Worm (Caenorhabditis elegans) whole organism, L2 larva: Measurements from ENCODE around the gene T09F3.4.
A peak's percentile ranks its signal among the peaks of the same experiment; 100 is the strongest.

Source experiments
- C34F6.9 ChIP-seq: fragments of 150-350 bp; optimal IDR thresholded peaks from 2 replicates; lab custom pipeline; 2014; ENCODE audit warnings: missing biosample characterization, missing genetic modification characterization
- F13H6.1 ChIP-seq: sonication (generic microtip); optimal IDR thresholded peaks from 2 replicates; lab custom pipeline; 2016; ENCODE audit warnings: missing genetic modification characterization, missing compliant biosample characterization
- R02D3.7 ChIP-seq: fragments of 150-350 bp; optimal IDR thresholded peaks from 2 replicates; lab custom pipeline; 2014; ENCODE audit warnings: missing biosample characterization, missing genetic modification characterization
- Y55F3AM.14 ChIP-seq: fragments of 200-800 bp; sonication (Bioruptor generic); optimal IDR thresholded peaks from 2 replicates; lab custom pipeline; 2018; ENCODE audit warnings: mild to moderate bottlenecking, missing genetic modification characterization, missing compliant biosample characterization
- ZK546.5 ChIP-seq: sonication (generic microtip); optimal IDR thresholded peaks from 2 replicates; lab custom pipeline; 2017; ENCODE audit warnings: missing biosample characterization, missing genetic modification characterization
- alr-1 ChIP-seq: fragments of 150-350 bp; optimal IDR thresholded peaks from 2 replicates; lab custom pipeline; 2014; ENCODE audit warnings: missing biosample characterization, missing genetic modification characterization
- aly-2 ChIP-seq: fragments of 150-350 bp; optimal IDR thresholded peaks from 2 replicates; lab custom pipeline; 2014; ENCODE audit warnings: missing biosample characterization, missing genetic modification characterization
- ama-1 ChIP-seq: fragments of 150-350 bp; optimal IDR thresholded peaks from 2 replicates; lab custom pipeline; 2018; ENCODE audit warnings: inconsistent platforms
- blmp-1 ChIP-seq: sonication (generic microtip); optimal IDR thresholded peaks from 2 replicates; lab custom pipeline; 2017; ENCODE audit warnings: missing genetic modification characterization, mild to moderate bottlenecking, missing compliant biosample characterization, antibody characterized with exemption, moderate library complexity; ENCODE audit not compliant: insufficient read depth
- ceh-82 ChIP-seq: fragments of 150-350 bp; optimal IDR thresholded peaks from 2 replicates; lab custom pipeline; 2014; ENCODE audit warnings: missing biosample characterization, missing genetic modification characterization
- crh-2 ChIP-seq: sonication (generic microtip); optimal IDR thresholded peaks from 2 replicates; lab custom pipeline; 2017; ENCODE audit warnings: missing biosample characterization, missing genetic modification characterization
- fos-1 ChIP-seq: fragments of 150-350 bp; optimal IDR thresholded peaks from 2 replicates; lab custom pipeline; 2014; ENCODE audit warnings: missing biosample characterization, missing genetic modification characterization
- gmeb-1 ChIP-seq: fragments of 150-350 bp; optimal IDR thresholded peaks from 2 replicates; lab custom pipeline; 2014; ENCODE audit warnings: missing biosample characterization, missing genetic modification characterization
- lin-11 ChIP-seq: fragments of 150-350 bp; sonication (generic microtip); optimal IDR thresholded peaks from 2 replicates; lab custom pipeline; 2014; ENCODE audit warnings: missing biosample characterization, missing genetic modification characterization, inconsistent platforms, mixed read lengths
- lin-13 ChIP-seq: fragments of 150-350 bp; optimal IDR thresholded peaks from 2 replicates; lab custom pipeline; 2014; ENCODE audit warnings: missing biosample characterization, missing genetic modification reagents, missing genetic modification characterization
- lin-39 ChIP-seq: fragments of 150-350 bp; optimal IDR thresholded peaks from 2 replicates; lab custom pipeline; 2014; ENCODE audit warnings: missing biosample characterization, missing genetic modification reagents, missing genetic modification characterization
- lsy-2 ChIP-seq, 2 experiments: fragments of 150-350 bp in 1 of 2; sonication (generic microtip) in 1 of 2; optimal IDR thresholded peaks; 2 replicates each; lab custom pipeline; 2014 to 2017; ENCODE audit warnings: missing biosample characterization in 2 of 2, missing genetic modification characterization in 2 of 2
- mbf-1 ChIP-seq: sonication (generic microtip); optimal IDR thresholded peaks from 2 replicates; lab custom pipeline; 2017; ENCODE audit warnings: missing biosample characterization, missing genetic modification characterization
- mdl-1 ChIP-seq, 2 experiments: fragments of 150-350 bp in 1 of 2; sonication (generic microtip) in 1 of 2; optimal IDR thresholded peaks; 2 replicates each; lab custom pipeline; 2017; ENCODE audit warnings: missing biosample characterization in 2 of 2, missing genetic modification characterization in 2 of 2
- nhr-10 ChIP-seq: sonication (generic microtip); optimal IDR thresholded peaks from 2 replicates; lab custom pipeline; 2017; ENCODE audit warnings: missing biosample characterization, missing genetic modification characterization
- nhr-11 ChIP-seq: fragments of 150-350 bp; optimal IDR thresholded peaks from 2 replicates; lab custom pipeline; 2014; ENCODE audit warnings: missing biosample characterization, missing genetic modification characterization
- nhr-129 ChIP-seq: fragments of 150-350 bp; optimal IDR thresholded peaks from 2 replicates; lab custom pipeline; 2014; ENCODE audit warnings: missing biosample characterization, missing genetic modification characterization
- nhr-21 ChIP-seq: fragments of 150-350 bp; optimal IDR thresholded peaks from 2 replicates; lab custom pipeline; 2014; ENCODE audit warnings: missing biosample characterization, missing genetic modification characterization
- nhr-25 ChIP-seq: fragments of 150-350 bp; sonication (generic microtip); optimal IDR thresholded peaks from 3 replicates; lab custom pipeline; 2014; ENCODE audit warnings: missing biosample characterization, missing genetic modification characterization
- nhr-6 ChIP-seq: fragments of 150-350 bp; optimal IDR thresholded peaks from 2 replicates; lab custom pipeline; 2014; ENCODE audit warnings: missing biosample characterization, missing genetic modification characterization
- nhr-77 ChIP-seq: fragments of 150-350 bp; optimal IDR thresholded peaks from 2 replicates; lab custom pipeline; 2014; ENCODE audit warnings: missing biosample characterization, missing genetic modification characterization
- peb-1 ChIP-seq: fragments of 150-350 bp; optimal IDR thresholded peaks from 2 replicates; lab custom pipeline; 2014; ENCODE audit warnings: missing biosample characterization, missing genetic modification characterization
- sem-4 ChIP-seq: fragments of 150-350 bp; optimal IDR thresholded peaks from 2 replicates; lab custom pipeline; 2014; ENCODE audit warnings: missing biosample characterization, missing genetic modification reagents, missing genetic modification characterization
- skn-1 ChIP-seq: sonication (generic microtip); optimal IDR thresholded peaks from 2 replicates; lab custom pipeline; 2017; ENCODE audit warnings: missing biosample characterization, missing genetic modification characterization
- sma-3 ChIP-seq: sonication (generic microtip); optimal IDR thresholded peaks from 2 replicates; lab custom pipeline; 2016; ENCODE audit warnings: missing genetic modification reagents, missing genetic modification characterization, missing compliant biosample characterization
- sma-9 ChIP-seq, 2 experiments: fragments of 150-350 bp in 1 of 2; sonication (generic microtip) in 1 of 2; optimal IDR thresholded peaks; 2 replicates each; lab custom pipeline; 2014 to 2016; ENCODE audit warnings: missing genetic modification characterization in 2 of 2, mild to moderate bottlenecking in 1 of 2, missing biosample characterization in 1 of 2, missing compliant biosample characterization in 1 of 2, missing genetic modification reagents in 1 of 2, moderate library complexity in 1 of 2
- unc-39 ChIP-seq: fragments of 150-350 bp; optimal IDR thresholded peaks from 2 replicates; lab custom pipeline; 2014; ENCODE audit warnings: missing biosample characterization, missing genetic modification characterization
- unc-55 ChIP-seq: fragments of 150-350 bp; sonication (generic microtip); optimal IDR thresholded peaks from 3 replicates; lab custom pipeline; 2014; ENCODE audit warnings: missing biosample characterization, missing genetic modification reagents, missing genetic modification characterization
- ztf-11 ChIP-seq: sonication (generic microtip); optimal IDR thresholded peaks from 2 replicates; lab custom pipeline; 2017; ENCODE audit warnings: missing biosample characterization, missing genetic modification characterization
- ztf-4 ChIP-seq: fragments of 150-350 bp; optimal IDR thresholded peaks from 2 replicates; lab custom pipeline; 2014; ENCODE audit warnings: missing biosample characterization, missing genetic modification characterization

The T09F3.4 gene

DNA sequence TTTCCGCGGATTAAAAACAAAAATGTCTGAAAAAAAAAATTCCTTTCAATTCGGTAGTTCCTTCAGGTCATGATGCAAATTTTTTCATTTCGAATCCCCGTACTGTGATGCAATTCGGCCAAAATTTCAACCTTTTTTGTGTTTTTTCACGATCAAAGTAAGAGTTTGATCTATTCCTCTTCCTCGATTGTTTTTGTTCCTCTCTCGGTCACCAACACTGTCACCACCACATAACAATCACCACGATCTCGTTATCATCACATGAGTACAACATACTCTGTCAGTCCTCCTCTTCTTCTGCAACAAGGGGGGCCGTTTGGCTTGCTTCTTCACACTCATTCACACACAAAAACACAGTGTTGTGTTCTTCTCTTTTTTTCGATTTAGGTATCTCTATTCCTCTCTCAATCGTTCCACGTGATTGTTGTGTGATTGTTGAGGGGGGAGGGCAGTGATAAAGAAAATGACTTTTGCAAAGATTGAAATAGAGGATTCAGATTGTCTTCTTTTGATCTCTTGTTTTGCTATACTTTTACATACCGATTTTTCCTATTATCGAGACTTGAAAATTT, 5.2 kb upstream of the T09F3.4 start:
- TF ChIP-seq unc-55 (GFP tag; lab: Kevin White, UChicago), result no peak
- TF ChIP-seq sma-9 (GFP tag; optimal IDR thresholded peaks at IDR 0.05; lab: Kevin White, UChicago), result peak; percentile 91
- TF ChIP-seq sma-9 (tag; optimal IDR thresholded peaks at IDR 0.05; lab: Kevin White, UChicago), result no peak
- peak; percentile 2 for TF ChIP-seq nhr-10 (tag; lab: Kevin White, UChicago)
- TF ChIP-seq nhr-25 (tag; lab: Kevin White, UChicago), result peak; percentile 83
- TF ChIP-seq sma-3 (GFP tag; lab: Kevin White, UChicago), result peak; percentile 85
- TF ChIP-seq mdl-1 (tag; optimal IDR thresholded peaks at IDR 0.05; lab: Kevin White, UChicago), result peak in 1 of 2 experiments; percentile 47
- TF ChIP-seq Y55F3AM.14 (GFP tag; lab: Kevin White, UChicago), result peak; percentile 52
- peak; percentile 84 for TF ChIP-seq nhr-21 (tag; lab: Kevin White, UChicago)
- no peak for TF ChIP-seq nhr-77 (tag; lab: Kevin White, UChicago)
- peak in 1 of 2 experiments; percentile 61 for TF ChIP-seq lsy-2 (tag; optimal IDR thresholded peaks at IDR 0.05; lab: Kevin White, UChicago)
- TF ChIP-seq crh-2 (tag; lab: Kevin White, UChicago), result peak; percentile 66
- no peak for TF ChIP-seq alr-1
- peak; percentile 51 for TF ChIP-seq F13H6.1 (tag; lab: Kevin White, UChicago)
- TF ChIP-seq sem-4 (tag; lab: Kevin White, UChicago), result peak; percentile 17
- no peak for TF ChIP-seq ztf-11 (tag; lab: Kevin White, UChicago)
- TF ChIP-seq fos-1 (tag; lab: Kevin White, UChicago), result peak; percentile 34
- TF ChIP-seq ZK546.5 (tag; lab: Kevin White, UChicago), result no peak
- TF ChIP-seq mbf-1 (tag; lab: Kevin White, UChicago), result no peak
- TF ChIP-seq peb-1 (tag; lab: Kevin White, UChicago), result no peak
- peak; percentile 29 for TF ChIP-seq blmp-1
- peak; percentile 58 for TF ChIP-seq C34F6.9
- peak; percentile 13 for TF ChIP-seq lin-13
- TF ChIP-seq gmeb-1 (tag; lab: Kevin White, UChicago), result peak; percentile 16
- peak; percentile 90 for TF ChIP-seq nhr-129 (tag; lab: Kevin White, UChicago)
- TF ChIP-seq ama-1 (lab: Kevin White, UChicago), result no peak
- peak; percentile 72 for TF ChIP-seq ztf-4 (tag; lab: Kevin White, UChicago)
- peak; percentile 35 for TF ChIP-seq nhr-6 (tag; lab: Kevin White, UChicago)
- TF ChIP-seq, all 48 proteins: peak for 19

DNA sequence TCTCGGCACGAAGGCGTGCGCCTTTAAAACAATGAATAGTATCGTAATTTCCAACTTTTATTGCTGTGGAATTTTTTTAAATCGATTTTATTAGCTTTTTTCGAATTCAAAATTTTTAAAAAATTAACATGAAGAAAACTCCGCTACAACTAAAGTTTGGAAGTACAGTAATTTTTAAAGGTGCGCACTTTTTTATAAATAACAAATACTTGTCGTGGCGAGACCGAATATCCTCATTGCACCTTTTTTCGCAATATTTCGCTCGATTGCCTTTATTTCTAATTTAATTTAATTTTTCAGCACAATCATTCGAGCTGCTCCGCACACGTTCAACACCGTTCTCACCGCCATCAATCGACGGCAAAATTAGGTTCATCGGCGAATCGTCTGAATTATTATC, 4.7 kb upstream of the T09F3.4 start, which contains the start of the genes T09F3.2 and T09F3.7:
Gene T09F3.2, plus strand, starts transcription at position 301 of the 400 bp plus-strand sequence.
Gene T09F3.7, plus strand, starts transcription at position 315 of the 400 bp plus-strand sequence.
- no peak for TF ChIP-seq sma-3 (GFP tag; lab: Kevin White, UChicago)
- TF ChIP-seq C34F6.9, result no peak
- TF ChIP-seq nhr-25 (tag; lab: Kevin White, UChicago), result no peak
- TF ChIP-seq skn-1, result no peak
- TF ChIP-seq mdl-1 (tag; optimal IDR thresholded peaks at IDR 0.05; lab: Kevin White, UChicago), result no peak
- no peak for TF ChIP-seq Y55F3AM.14 (GFP tag; lab: Kevin White, UChicago)
- TF ChIP-seq R02D3.7 (tag; lab: Kevin White, UChicago), result no peak
- TF ChIP-seq lsy-2 (tag; optimal IDR thresholded peaks at IDR 0.05; lab: Kevin White, UChicago), result no peak
- no peak for TF ChIP-seq peb-1 (tag; lab: Kevin White, UChicago)
- no peak for TF ChIP-seq ama-1 (lab: Kevin White, UChicago)
- TF ChIP-seq aly-2 (tag; lab: Kevin White, UChicago), result no peak
- no peak for TF ChIP-seq nhr-77 (tag; lab: Kevin White, UChicago)

DNA sequence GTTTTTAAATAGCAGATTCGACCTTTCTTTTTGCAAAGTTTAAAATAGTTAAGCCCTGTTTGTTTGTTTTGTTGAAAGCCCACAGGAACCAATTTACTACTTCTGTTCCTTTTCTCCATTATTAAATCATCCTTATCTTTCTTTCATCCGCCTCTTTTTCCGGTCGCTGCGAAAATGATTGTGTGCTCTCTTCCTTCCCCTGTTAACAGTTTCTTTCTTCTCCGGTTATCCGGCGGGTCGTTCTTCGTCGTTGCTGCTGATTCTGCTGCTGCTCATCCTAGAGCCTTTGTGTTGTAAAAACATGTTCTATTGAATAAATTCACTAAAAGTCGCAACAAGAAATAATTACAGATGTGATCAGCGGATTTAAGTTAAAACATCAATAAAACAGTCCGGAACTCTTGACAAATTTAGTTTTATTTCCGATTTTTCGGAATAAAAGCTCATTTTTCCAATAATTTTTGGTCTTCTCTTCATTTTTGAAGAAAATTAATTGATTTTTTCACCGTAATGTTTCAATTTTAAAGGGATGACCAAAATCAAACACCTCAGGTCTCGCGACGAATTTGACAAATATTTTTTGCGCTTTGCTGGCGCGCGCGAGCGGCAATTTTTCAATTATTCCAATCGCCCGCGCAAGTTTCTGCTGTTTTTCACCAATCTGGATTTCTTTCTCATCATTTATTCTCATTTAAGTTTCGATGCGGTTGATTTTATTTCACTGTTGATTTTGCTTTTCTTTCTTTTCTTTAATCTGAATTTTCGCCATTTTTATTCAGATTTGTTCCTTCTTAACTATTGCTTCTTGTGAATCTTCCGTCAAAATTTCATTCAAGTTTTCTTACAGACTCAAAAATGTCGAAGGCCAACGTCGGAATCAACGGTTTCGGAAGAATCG, 2.0 kb upstream of the T09F3.4 start, which contains the start of gene gpd-1:
Gene gpd-1, plus strand, starts transcription at position 848 of the 898 bp plus-strand sequence.
- TF ChIP-seq R02D3.7 (tag; lab: Kevin White, UChicago) (no peak), blmp-1 (no peak), fos-1 (tag; lab: Kevin White, UChicago) (no peak), alr-1 (no peak), mbf-1 (tag; lab: Kevin White, UChicago) (no peak), unc-55 (GFP tag; lab: Kevin White, UChicago) (no peak)

DNA sequence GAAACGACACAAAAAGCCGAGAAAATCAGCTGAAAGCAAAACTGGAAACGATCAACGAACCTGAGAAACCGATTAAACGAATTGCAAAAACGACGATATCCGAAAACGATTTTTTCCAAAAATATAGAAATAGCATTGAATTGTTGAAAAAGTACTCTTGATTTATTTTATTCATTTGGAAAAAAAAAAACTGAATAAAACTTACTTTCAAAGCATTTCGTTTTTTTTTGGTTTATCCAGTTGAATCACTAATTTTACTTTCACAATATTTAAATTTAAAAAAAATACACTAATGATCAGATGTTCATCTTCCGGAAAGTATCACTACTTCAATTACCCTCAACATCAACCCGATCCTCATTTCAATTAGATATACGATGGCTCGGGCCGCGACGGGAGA, 1.1 kb downstream of the T09F3.4 start, which contains the start of gene T09F3.5:
Gene T09F3.5, plus strand, starts transcription at position 301 of the 400 bp plus-strand sequence.
- TF ChIP-seq lin-11 (tag; lab: Kevin White, UChicago), result no peak
- no peak for TF ChIP-seq lin-39 (tag; lab: Kevin White, UChicago)
- TF ChIP-seq sma-3 (GFP tag; lab: Kevin White, UChicago), result no peak
- TF ChIP-seq ZK546.5 (tag; lab: Kevin White, UChicago), result no peak
- TF ChIP-seq lin-13, result no peak
- TF ChIP-seq unc-39, result no peak
- no peak for TF ChIP-seq crh-2 (tag; lab: Kevin White, UChicago)
- TF ChIP-seq ceh-82 (tag; lab: Kevin White, UChicago), result no peak
- no peak for TF ChIP-seq nhr-11 (tag; lab: Kevin White, UChicago)
